Fruit fly (Drosophila melanogaster): ENCODE measurements around the gene Rab40.

DNA sequence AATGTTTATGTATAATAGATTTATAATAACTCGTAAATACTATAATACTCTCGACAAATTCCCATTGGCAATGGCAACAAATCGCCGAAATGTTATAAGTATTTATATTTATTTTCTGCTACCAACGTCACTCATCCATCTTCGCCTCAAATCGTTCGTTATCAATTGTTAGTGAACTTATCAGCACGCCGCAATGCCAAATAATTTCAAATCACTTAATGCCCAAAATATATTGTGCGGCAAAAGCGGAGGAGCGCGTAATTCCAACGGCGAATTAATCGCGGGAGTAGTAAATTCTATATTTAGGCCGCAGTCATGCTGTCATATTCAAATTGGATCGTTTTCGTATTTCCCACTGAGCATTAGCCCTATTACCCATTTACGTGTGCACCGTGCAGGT, 6.3 kb upstream of the Rab40 start:
- TF ChIP-seq psq (optimal IDR thresholded peaks at IDR 0.05) (no peak), usp (GFP tag; optimal IDR thresholded peaks at IDR 0.05) (no peak), pan (optimal IDR thresholded peaks at IDR 0.05) (no peak), CG8478 (optimal IDR thresholded peaks at IDR 0.05) (no peak), Dll (optimal IDR thresholded peaks at IDR 0.05) (no peak), EcR (GFP tag; optimal IDR thresholded peaks at IDR 0.05) (no peak)

Measured in whole organism.